Fruit fly (Drosophila melanogaster) whole organism, embryonic: ENCODE results near the gene CG32073.

Source experiments
- Atf-2 ChIP-seq: fragments of 200-800 bp; sonication (Bioruptor generic); optimal IDR thresholded peaks from 2 replicates; lab custom pipeline; 2016; ENCODE audit warnings: missing biosample characterization, missing genetic modification characterization
- Atf6 ChIP-seq: fragments of 200-800 bp; sonication (Bioruptor generic); IDR thresholded peaks from 2 replicates; pipeline ENCODE4 v1.3.6; 2022; ENCODE audit warnings: missing biosample characterization, missing genetic modification characterization
- CG10274 ChIP-seq: fragments of 200-800 bp; sonication (Bioruptor generic); optimal IDR thresholded peaks from 3 replicates; lab custom pipeline; 2017; ENCODE audit warnings: missing biosample characterization, mild to moderate bottlenecking, missing genetic modification characterization
- CG11085 ChIP-seq: fragments of 200-800 bp; sonication (Bioruptor generic); IDR thresholded peaks from 2 replicates; pipeline ENCODE4 v1.3.6; 2022; ENCODE audit warnings: missing biosample characterization, missing genetic modification characterization
- CG11695 ChIP-seq: fragments of 200-800 bp; sonication (Bioruptor generic); IDR thresholded peaks from 3 replicates; pipeline ENCODE4 v1.3.6; 2022; ENCODE audit warnings: missing biosample characterization, missing genetic modification characterization
- CG11696 ChIP-seq: fragments of 200-800 bp; sonication (Bioruptor generic); IDR thresholded peaks from 2 replicates; pipeline ENCODE4 v1.3.6; 2022; ENCODE audit warnings: missing biosample characterization, missing genetic modification characterization
- CG1233 ChIP-seq: fragments of 200-800 bp; sonication (Bioruptor generic); optimal IDR thresholded peaks from 4 replicates; lab custom pipeline; 2018; ENCODE audit warnings: missing biosample characterization, mild to moderate bottlenecking, missing genetic modification characterization
- CG12659 ChIP-seq: fragments of 200-800 bp; sonication (Bioruptor generic); optimal IDR thresholded peaks from 3 replicates; lab custom pipeline; 2017; ENCODE audit warnings: mild to moderate bottlenecking, missing biosample characterization, missing genetic modification reagents, missing genetic modification characterization
- CG13624 ChIP-seq: fragments of 200-800 bp; sonication (Bioruptor generic); optimal IDR thresholded peaks from 2 replicates; lab custom pipeline; 2016; ENCODE audit warnings: missing biosample characterization, missing genetic modification characterization
- CG15601 ChIP-seq: fragments of 200-800 bp; sonication (Bioruptor generic); optimal IDR thresholded peaks from 3 replicates; lab custom pipeline; 2019; ENCODE audit warnings: missing biosample characterization, mild to moderate bottlenecking, missing genetic modification characterization, moderate library complexity
- CG1603 ChIP-seq: fragments of 200-800 bp; sonication (Bioruptor generic); optimal IDR thresholded peaks from 2 replicates; lab custom pipeline; 2019; ENCODE audit warnings: missing biosample characterization, mild to moderate bottlenecking, missing genetic modification characterization, moderate library complexity
- CG17912 ChIP-seq: fragments of 200-800 bp; sonication (Bioruptor generic); optimal IDR thresholded peaks from 2 replicates; lab custom pipeline; 2018; ENCODE audit warnings: missing biosample characterization, mild to moderate bottlenecking, missing genetic modification characterization
- CG18011 ChIP-seq: fragments of 200-800 bp; sonication (Bioruptor generic); optimal IDR thresholded peaks from 2 replicates; lab custom pipeline; 2017; ENCODE audit warnings: missing biosample characterization, missing genetic modification characterization, mild to moderate bottlenecking, moderate library complexity, missing genotype
- CG2678 ChIP-seq: fragments of 200-800 bp; sonication (Bioruptor generic); optimal IDR thresholded peaks from 3 replicates; lab custom pipeline; 2019; ENCODE audit warnings: missing biosample characterization, mild to moderate bottlenecking, missing genetic modification characterization, moderate library complexity
- CG32772 ChIP-seq: fragments of 200-800 bp; sonication (Bioruptor generic); IDR thresholded peaks from 2 replicates; pipeline ENCODE4 v1.3.6; 2022; ENCODE audit warnings: missing biosample characterization, missing genetic modification characterization
- CG42726 ChIP-seq: fragments of 200-800 bp; sonication (Bioruptor generic); IDR thresholded peaks from 2 replicates; pipeline ENCODE4 v1.3.6; 2022; ENCODE audit warnings: missing biosample characterization, missing genetic modification characterization; ENCODE audit not compliant: partially characterized antibody
- CG6272 ChIP-seq: fragments of 200-800 bp; sonication (Bioruptor generic); IDR thresholded peaks from 2 replicates; pipeline ENCODE4 v1.3.6; 2022; ENCODE audit warnings: missing biosample characterization, missing genetic modification characterization
- CG6689 ChIP-seq: fragments of 200-800 bp; sonication (Bioruptor generic); IDR thresholded peaks from 2 replicates; pipeline ENCODE4 v1.3.6; 2022; ENCODE audit warnings: missing biosample characterization, missing genetic modification characterization
- CG6813 ChIP-seq: fragments of 200-800 bp; sonication (Bioruptor generic); optimal IDR thresholded peaks from 2 replicates; lab custom pipeline; 2017; ENCODE audit warnings: missing biosample characterization, missing genetic modification characterization, mild to moderate bottlenecking, moderate library complexity, missing genetic modification reagents
- CG7786 ChIP-seq: fragments of 200-800 bp; sonication (Bioruptor generic); optimal IDR thresholded peaks from 2 replicates; lab custom pipeline; 2016; ENCODE audit warnings: missing biosample characterization, missing genetic modification characterization
- CG9215 ChIP-seq: fragments of 200-800 bp; sonication (Bioruptor generic); IDR thresholded peaks from 2 replicates; pipeline ENCODE4 v1.3.6; 2022; ENCODE audit warnings: missing biosample characterization, missing genetic modification characterization
- Dip3 ChIP-seq: fragments of 200-800 bp; sonication (Bioruptor generic); optimal IDR thresholded peaks from 3 replicates; lab custom pipeline; 2016; ENCODE audit warnings: missing biosample characterization, missing genetic modification characterization
- Ets65A ChIP-seq: fragments of 200-800 bp; sonication (Bioruptor generic); peaks from one replicate; lab custom pipeline; 2016; ENCODE audit warnings: missing biosample characterization, missing genetic modification characterization
- Fer2 ChIP-seq: fragments of 200-800 bp; sonication (Bioruptor generic); optimal IDR thresholded peaks from 2 replicates; lab custom pipeline; 2018; ENCODE audit warnings: missing biosample characterization, mild to moderate bottlenecking, missing genetic modification characterization, moderate library complexity
- GATAe ChIP-seq: fragments of 200-800 bp; sonication (Bioruptor generic); conservative IDR thresholded peaks from 2 replicates; pipeline ENCODE4 v1.3.6; 2022; ENCODE audit warnings: missing biosample characterization, missing genetic modification characterization
- Hr3 ChIP-seq: fragments of 200-800 bp; sonication (Bioruptor generic); optimal IDR thresholded peaks from 3 replicates; lab custom pipeline; 2016; ENCODE audit warnings: missing biosample characterization, missing genetic modification characterization
- MBD-R2 ChIP-seq: fragments of 200-800 bp; sonication (Bioruptor generic); IDR thresholded peaks from 2 replicates; pipeline ENCODE4 v1.3.6; 2022; ENCODE audit warnings: missing biosample characterization, missing genetic modification characterization
- Mrtf ChIP-seq: fragments of 200-800 bp; sonication (Bioruptor generic); IDR thresholded peaks from 3 replicates; pipeline ENCODE4 v1.3.6; 2022; ENCODE audit warnings: missing biosample characterization, missing genetic modification characterization
- Nf-YA ChIP-seq: fragments of 200-800 bp; sonication (Bioruptor generic); IDR thresholded peaks from 2 replicates; pipeline ENCODE4 v1.3.6; 2022; ENCODE audit warnings: missing biosample characterization, missing genetic modification characterization
- Side ChIP-seq: fragments of 200-800 bp; sonication (Bioruptor generic); optimal IDR thresholded peaks from 2 replicates; lab custom pipeline; 2016; ENCODE audit warnings: missing biosample characterization, missing genetic modification characterization
- Spps ChIP-seq: fragments of 200-800 bp; sonication (Bioruptor generic); optimal IDR thresholded peaks from 2 replicates; lab custom pipeline; 2018; ENCODE audit warnings: missing biosample characterization, mild to moderate bottlenecking, missing genetic modification characterization
- Ssrp ChIP-seq: fragments of 200-800 bp; sonication (Bioruptor generic); optimal IDR thresholded peaks from 2 replicates; lab custom pipeline; 2018; ENCODE audit warnings: missing biosample characterization, mild to moderate bottlenecking, missing genetic modification characterization, moderate library complexity
- br ChIP-seq: fragments of >200 bp; optimal IDR thresholded peaks from 2 replicates; lab custom pipeline; 2017
- bsh ChIP-seq, 2 experiments: fragments of 200-800 bp; sonication (Bioruptor generic); optimal IDR thresholded peaks; 2 replicates each; lab custom pipeline; 2017 to 2018; ENCODE audit warnings: mild to moderate bottlenecking in 2 of 2, missing biosample characterization in 2 of 2, missing genetic modification characterization in 2 of 2, moderate library complexity in 1 of 2
- chif ChIP-seq, 2 experiments: fragments of 200-800 bp; sonication (Bioruptor generic); optimal IDR thresholded peaks; 3 replicates each; lab custom pipeline; 2016; ENCODE audit warnings: missing biosample characterization in 2 of 2, missing genetic modification characterization in 2 of 2
- dm ChIP-seq: fragments of 200-800 bp; sonication (Bioruptor generic); optimal IDR thresholded peaks from 3 replicates; lab custom pipeline; 2016; ENCODE audit warnings: missing biosample characterization, missing genetic modification characterization
- emc ChIP-seq: fragments of 200-800 bp; sonication (Bioruptor generic); optimal IDR thresholded peaks from 2 replicates; lab custom pipeline; 2016; ENCODE audit warnings: missing biosample characterization, missing genetic modification characterization
- grau ChIP-seq: fragments of 200-800 bp; optimal IDR thresholded peaks from 3 replicates; lab custom pipeline; 2019; ENCODE audit warnings: missing biosample characterization, mild to moderate bottlenecking, missing genetic modification characterization, moderate library complexity
- hbn ChIP-seq: fragments of 200-800 bp; sonication (Bioruptor generic); IDR thresholded peaks from 2 replicates; pipeline ENCODE4 v1.3.6; 2022; ENCODE audit warnings: missing biosample characterization, missing genetic modification characterization; ENCODE audit not compliant: partially characterized antibody
- hth ChIP-seq: fragments of >200 bp; optimal IDR thresholded peaks from 2 replicates; lab custom pipeline; 2017; ENCODE audit warnings: inconsistent platforms
- nerfin-2 ChIP-seq: fragments of 200-800 bp; sonication (Bioruptor generic); IDR thresholded peaks from 2 replicates; pipeline ENCODE4 v1.3.6; 2022; ENCODE audit warnings: missing biosample characterization, missing genetic modification characterization; ENCODE audit not compliant: partially characterized antibody
- nom ChIP-seq: fragments of 200-800 bp; sonication (Bioruptor generic); optimal IDR thresholded peaks from 2 replicates; lab custom pipeline; 2017; ENCODE audit warnings: missing biosample characterization, missing genetic modification characterization, mild to moderate bottlenecking, moderate library complexity, missing genetic modification reagents
- otp ChIP-seq: fragments of 200-800 bp; sonication (Bioruptor generic); IDR thresholded peaks from 3 replicates; pipeline ENCODE4, ENCODE4 v1.3.6; 2022; ENCODE audit warnings: missing biosample characterization, missing genetic modification characterization
- peb ChIP-seq: fragments of 200-800 bp; sonication (Bioruptor generic); IDR thresholded peaks from 2 replicates; pipeline ENCODE4 v1.3.6; 2022; ENCODE audit warnings: missing biosample characterization, missing genetic modification characterization
- pita ChIP-seq: fragments of 200-800 bp; sonication (Bioruptor generic); optimal IDR thresholded peaks from 2 replicates; lab custom pipeline; 2017; ENCODE audit warnings: missing biosample characterization, mild to moderate bottlenecking, missing genetic modification characterization
- schlank ChIP-seq: fragments of 200-800 bp; sonication (Bioruptor generic); optimal IDR thresholded peaks from 2 replicates; lab custom pipeline; 2018; ENCODE audit warnings: missing biosample characterization, mild to moderate bottlenecking, missing genetic modification characterization
- sens ChIP-seq: fragments of 200-800 bp; sonication (Bioruptor generic); peaks from one replicate; lab custom pipeline; 2016; ENCODE audit warnings: missing biosample characterization, missing genetic modification characterization
- sna ChIP-seq: fragments of 200-800 bp; sonication (Bioruptor generic); IDR thresholded peaks from 2 replicates; pipeline ENCODE4 v1.3.6; 2022; ENCODE audit warnings: missing biosample characterization, missing genetic modification characterization; ENCODE audit not compliant: partially characterized antibody
- sr ChIP-seq: fragments of 200-800 bp; sonication (Bioruptor generic); IDR thresholded peaks from 3 replicates; pipeline ENCODE4 v1.3.6; 2022; ENCODE audit warnings: missing biosample characterization, missing genetic modification characterization
- tll ChIP-seq, 2 experiments: fragments of 200-800 bp in 1 of 2; fragments of >200 bp in 1 of 2; sonication (Bioruptor generic) in 1 of 2; optimal IDR thresholded peaks; 2 replicates each; lab custom pipeline; 2017 to 2019; ENCODE audit warnings: missing biosample characterization in 2 of 2, missing genetic modification characterization in 2 of 2, mild to moderate bottlenecking in 1 of 2, moderate library complexity in 1 of 2
- trem ChIP-seq: fragments of 200-800 bp; optimal IDR thresholded peaks from 3 replicates; lab custom pipeline; 2019; ENCODE audit warnings: missing biosample characterization, mild to moderate bottlenecking, missing genetic modification characterization, moderate library complexity
- z ChIP-seq: fragments of 200-800 bp; sonication (Bioruptor generic); IDR thresholded peaks from 3 replicates; pipeline ENCODE4 v1.3.6; 2022; ENCODE audit warnings: missing biosample characterization, missing genetic modification characterization

Gene CG32073

dm6 chr3L:11123088-11123487, 15.7 kb upstream of the CG32073 start, which contains the start of the genes Ufd1 and NaPi-III (continued):
- TF ChIP-seq CG6689 (GFP tag; lab: Robert Waterston, UW) (no peak), Atf6 (GFP tag; lab: Robert Waterston, UW) (0 out of 2 replicates have a peak, but pooled peaks have one; percentile 16), CG42726 (GFP tag; lab: Robert Waterston, UW) (peak; percentile 90), CG1603 (tag; lab: Kevin White, UChicago) (peak; percentile 94), br (lab: Kevin White, UChicago) (no peak), tll (GFP tag; optimal IDR thresholded peaks at IDR 0.05; lab: Kevin White, UChicago) (no peak), CG11696 (GFP tag; lab: Robert Waterston, UW) (no peak), peb (GFP tag; lab: Robert Waterston, UW) (no peak), sens (GFP tag; lab: Kevin White, UChicago) (peak; percentile 85), pita (GFP tag; lab: Kevin White, UChicago) (peak; percentile 94), hth (lab: Kevin White, UChicago) (no peak), Spps (tag; lab: Kevin White, UChicago) (no peak), Hr3 (GFP tag; lab: Kevin White, UChicago) (no peak), CG12659 (peak; percentile 89), schlank (no peak), sr (GFP tag; lab: Robert Waterston, UW) (no peak), CG18011 (no peak), nom (GFP tag; lab: Kevin White, UChicago) (no peak), Ssrp (tag; lab: Kevin White, UChicago) (no peak), Mrtf (GFP tag; lab: Robert Waterston, UW) (no peak), CG2678 (peak; percentile 15), otp (no peak), emc (GFP tag; lab: Kevin White, UChicago) (no peak), GATAe (GFP tag; lab: Robert Waterston, UW) (peak; percentile 50; the same call in 1 of the 2 replicates), CG15601 (peak; percentile 71), sna (GFP tag; lab: Robert Waterston, UW) (peak; percentile 73; the same call in 1 of the 2 replicates), CG11085 (GFP tag; lab: Robert Waterston, UW) (no peak), CG32772 (peak; percentile 85), CG13624 (GFP tag; lab: Kevin White, UChicago) (peak; percentile 68), Ets65A (GFP tag; lab: Kevin White, UChicago) (peak; percentile 88), CG1233 (GFP tag; lab: Kevin White, UChicago) (no peak), nerfin-2 (GFP tag; lab: Robert Waterston, UW) (peak; percentile 59), z (GFP tag; lab: Robert Waterston, UW) (no peak), Dip3 (no peak), bsh (GFP tag; optimal IDR thresholded peaks at IDR 0.05; lab: Kevin White, UChicago) (no peak), CG6813 (no peak), Side (GFP tag; lab: Kevin White, UChicago) (peak; percentile 20), CG11695 (GFP tag; lab: Robert Waterston, UW) (no peak), MBD-R2 (peak; percentile 97), CG17912 (no peak), CG6272 (peak; percentile 27; the same call in 1 of the 2 replicates), CG9215 (GFP tag; lab: Robert Waterston, UW) (no peak; the same call in 1 of the 2 replicates), trem (tag; lab: Kevin White, UChicago) (peak; percentile 86), grau (tag; lab: Kevin White, UChicago) (peak; percentile 46), Atf-2 (no peak), dm (GFP tag; lab: Kevin White, UChicago) (peak; percentile 73), CG7786 (GFP tag; lab: Kevin White, UChicago) (no peak), Fer2 (no peak), hbn (peak; percentile 84), Nf-YA (GFP tag; lab: Robert Waterston, UW) (no peak), CG10274 (GFP tag; lab: Kevin White, UChicago) (no peak), chif (GFP tag; optimal IDR thresholded peaks at IDR 0.05; lab: Kevin White, UChicago) (peak in 1 of 2 experiments; percentile 35)
